Worm (Caenorhabditis elegans) whole organism, late embryonic: ENCODE results near the gene W08E12.7.
A peak's percentile ranks its signal among the peaks of the same experiment; 100 is the strongest.

Experiments
- C38D4.7 ChIP-seq: fragments of 200-800 bp; sonication (Bioruptor generic); optimal IDR thresholded peaks from 2 replicates; lab custom pipeline; 2018; ENCODE audit warnings: mild to moderate bottlenecking, missing genetic modification characterization, moderate library complexity, missing compliant biosample characterization
- F13H6.1 ChIP-seq: sonication (generic microtip); optimal IDR thresholded peaks from 2 replicates; lab custom pipeline; 2016; ENCODE audit warnings: missing genetic modification characterization, missing compliant biosample characterization
- K02D7.2 ChIP-seq: sonication (generic microtip); optimal IDR thresholded peaks from 2 replicates; lab custom pipeline; 2017; ENCODE audit warnings: mild to moderate bottlenecking, missing genetic modification characterization, missing compliant biosample characterization
- Y22D7AL.16 ChIP-seq: sonication (generic microtip); optimal IDR thresholded peaks from 2 replicates; lab custom pipeline; 2016; ENCODE audit warnings: missing genetic modification characterization, missing compliant biosample characterization
- ahr-1 ChIP-seq: sonication (generic microtip); optimal IDR thresholded peaks from 2 replicates; lab custom pipeline; 2016; ENCODE audit warnings: missing genetic modification characterization, missing compliant biosample characterization
- ama-1 ChIP-seq: fragments of 150-350 bp; optimal IDR thresholded peaks from 2 replicates; lab custom pipeline; 2014
- ceh-18 ChIP-seq: sonication (generic microtip); optimal IDR thresholded peaks from 2 replicates; lab custom pipeline; 2016; ENCODE audit warnings: missing genetic modification characterization, missing compliant biosample characterization
- ceh-19 ChIP-seq: fragments of 200-800 bp; sonication (Bioruptor generic); optimal IDR thresholded peaks from 2 replicates; lab custom pipeline; 2018; ENCODE audit warnings: mild to moderate bottlenecking, missing genetic modification characterization, missing compliant biosample characterization
- ceh-2 ChIP-seq: sonication (generic microtip); optimal IDR thresholded peaks from 2 replicates; lab custom pipeline; 2016; ENCODE audit warnings: missing genotype, missing genetic modification characterization, missing compliant biosample characterization
- ceh-22 ChIP-seq: sonication (generic microtip); optimal IDR thresholded peaks from 2 replicates; lab custom pipeline; 2017; ENCODE audit warnings: missing biosample characterization, missing genetic modification characterization
- ceh-30 ChIP-seq: fragments of 150-350 bp; optimal IDR thresholded peaks from 2 replicates; lab custom pipeline; 2014; ENCODE audit warnings: missing biosample characterization, missing genetic modification characterization
- ceh-45 ChIP-seq: fragments of 200-800 bp; sonication (Bioruptor generic); IDR thresholded peaks from 2 replicates; pipeline ENCODE4 v1.3.6; 2022; ENCODE audit warnings: missing genetic modification reagents, missing genetic modification characterization, missing compliant biosample characterization
- ceh-9 ChIP-seq: sonication (generic microtip); optimal IDR thresholded peaks from 2 replicates; lab custom pipeline; 2016; ENCODE audit warnings: mild to moderate bottlenecking, missing genetic modification characterization, inconsistent platforms, missing compliant biosample characterization
- che-1 ChIP-seq: sonication (generic microtip); optimal IDR thresholded peaks from 2 replicates; lab custom pipeline; 2016; ENCODE audit warnings: mild to moderate bottlenecking, missing genetic modification characterization, missing compliant biosample characterization
- ets-4 ChIP-seq: sonication (generic microtip); optimal IDR thresholded peaks from 2 replicates; lab custom pipeline; 2016; ENCODE audit warnings: missing genetic modification characterization, missing compliant biosample characterization
- eyg-1 ChIP-seq: sonication (generic microtip); optimal IDR thresholded peaks from 2 replicates; lab custom pipeline; 2016; ENCODE audit warnings: missing genotype, missing genetic modification characterization, missing compliant biosample characterization
- fkh-10 ChIP-seq: fragments of 150-350 bp; optimal IDR thresholded peaks from 2 replicates; lab custom pipeline; 2014; ENCODE audit warnings: missing biosample characterization, missing genetic modification reagents, missing genetic modification characterization
- hlh-13 ChIP-seq: fragments of 200-800 bp; sonication (Bioruptor generic); optimal IDR thresholded peaks from 2 replicates; lab custom pipeline; 2018; ENCODE audit warnings: mild to moderate bottlenecking, missing genetic modification characterization, missing compliant biosample characterization
- hlh-15 ChIP-seq: sonication (generic microtip); optimal IDR thresholded peaks from 2 replicates; lab custom pipeline; 2016; ENCODE audit warnings: missing genetic modification characterization, missing compliant biosample characterization
- hlh-8 ChIP-seq: sonication (generic microtip); optimal IDR thresholded peaks from 2 replicates; lab custom pipeline; 2016; ENCODE audit warnings: missing genotype, missing genetic modification characterization, missing compliant biosample characterization
- madf-2 ChIP-seq: sonication (generic microtip); optimal IDR thresholded peaks from 2 replicates; lab custom pipeline; 2017; ENCODE audit warnings: missing genetic modification characterization, missing compliant biosample characterization
- nfya-1 ChIP-seq: sonication (generic microtip); optimal IDR thresholded peaks from 2 replicates; lab custom pipeline; 2017; ENCODE audit warnings: missing genetic modification characterization, mild to moderate bottlenecking, missing compliant biosample characterization, antibody characterized with exemption, moderate library complexity
- nhr-232 ChIP-seq: sonication (generic microtip); optimal IDR thresholded peaks from 2 replicates; lab custom pipeline; 2016; ENCODE audit warnings: missing genetic modification characterization, missing compliant biosample characterization
- npax-4 ChIP-seq: sonication (generic microtip); optimal IDR thresholded peaks from 2 replicates; lab custom pipeline; 2016; ENCODE audit warnings: missing genetic modification characterization, missing compliant biosample characterization
- odd-2 ChIP-seq: sonication (generic microtip); optimal IDR thresholded peaks from 2 replicates; lab custom pipeline; 2017; ENCODE audit warnings: antibody characterized with exemption, mild to moderate bottlenecking, missing genetic modification characterization, missing compliant biosample characterization
- pag-3 ChIP-seq: sonication (generic microtip); optimal IDR thresholded peaks from 2 replicates; lab custom pipeline; 2016; ENCODE audit warnings: missing compliant biosample characterization, missing genetic modification characterization, borderline replicate concordance
- pat-9 ChIP-seq: fragments of 200-800 bp; sonication (Bioruptor generic); optimal IDR thresholded peaks from 2 replicates; lab custom pipeline; 2018; ENCODE audit warnings: mild to moderate bottlenecking, missing genetic modification characterization, moderate library complexity, missing compliant biosample characterization
- pax-1 ChIP-seq: fragments of 150-350 bp; optimal IDR thresholded peaks from 2 replicates; lab custom pipeline; 2014; ENCODE audit warnings: missing biosample characterization, missing genetic modification characterization
- pha-2 ChIP-seq: sonication (generic microtip); optimal IDR thresholded peaks from 2 replicates; lab custom pipeline; 2017; ENCODE audit warnings: mild to moderate bottlenecking, missing genetic modification characterization, missing compliant biosample characterization
- pha-4 ChIP-seq: fragments of 150-350 bp; optimal IDR thresholded peaks from 2 replicates; lab custom pipeline; 2018; ENCODE audit warnings: missing biosample characterization, missing genetic modification reagents, missing genetic modification characterization
- pqm-1 ChIP-seq: sonication (generic microtip); optimal IDR thresholded peaks from 2 replicates; lab custom pipeline; 2016; ENCODE audit warnings: missing genetic modification characterization, missing compliant biosample characterization
- pros-1 ChIP-seq: fragments of 150-350 bp; optimal IDR thresholded peaks from 2 replicates; lab custom pipeline; 2014; ENCODE audit warnings: missing biosample characterization, missing genetic modification reagents, missing genetic modification characterization
- ref-2 ChIP-seq: sonication (generic microtip); optimal IDR thresholded peaks from 2 replicates; lab custom pipeline; 2016; ENCODE audit warnings: missing genetic modification characterization, missing compliant biosample characterization
- rnt-1 ChIP-seq: sonication (generic microtip); optimal IDR thresholded peaks from 2 replicates; lab custom pipeline; 2016; ENCODE audit warnings: missing genetic modification characterization, missing compliant biosample characterization
- sox-4 ChIP-seq: sonication (generic microtip); optimal IDR thresholded peaks from 2 replicates; lab custom pipeline; 2017; ENCODE audit warnings: mild to moderate bottlenecking, missing genetic modification characterization, inconsistent platforms, missing compliant biosample characterization
- syd-9 ChIP-seq: sonication (generic microtip); optimal IDR thresholded peaks from 2 replicates; lab custom pipeline; 2016; ENCODE audit warnings: mild to moderate bottlenecking, missing genetic modification characterization, moderate library complexity, missing compliant biosample characterization
- ttx-3 ChIP-seq: sonication (generic microtip); optimal IDR thresholded peaks from 2 replicates; lab custom pipeline; 2016; ENCODE audit warnings: missing genetic modification reagents, missing genetic modification characterization, missing compliant biosample characterization
- unc-3 ChIP-seq, 2 experiments: fragments of 200-800 bp in 1 of 2; sonication (Bioruptor generic) in 1 of 2; sonication (generic microtip) in 1 of 2; conservative IDR thresholded peaks in 1 of 2; optimal IDR thresholded peaks in 1 of 2; 2 replicates each; pipeline versions ENCODE4 v1.3.6 to Lab custom; 2016 to 2022; ENCODE audit warnings: missing compliant biosample characterization in 2 of 2, missing genetic modification characterization in 2 of 2, missing genetic modification reagents in 1 of 2
- unc-42 ChIP-seq: sonication (generic microtip); optimal IDR thresholded peaks from 2 replicates; lab custom pipeline; 2016; ENCODE audit warnings: missing genotype, missing genetic modification characterization, missing compliant biosample characterization
- unc-55 ChIP-seq: sonication (generic microtip); optimal IDR thresholded peaks from 2 replicates; lab custom pipeline; 2017; ENCODE audit warnings: missing biosample characterization, missing genetic modification reagents, missing genetic modification characterization
- zip-5 ChIP-seq: sonication (generic microtip); optimal IDR thresholded peaks from 2 replicates; lab custom pipeline; 2016; ENCODE audit warnings: missing genetic modification characterization, missing compliant biosample characterization

W08E12.7 gene

DNA sequence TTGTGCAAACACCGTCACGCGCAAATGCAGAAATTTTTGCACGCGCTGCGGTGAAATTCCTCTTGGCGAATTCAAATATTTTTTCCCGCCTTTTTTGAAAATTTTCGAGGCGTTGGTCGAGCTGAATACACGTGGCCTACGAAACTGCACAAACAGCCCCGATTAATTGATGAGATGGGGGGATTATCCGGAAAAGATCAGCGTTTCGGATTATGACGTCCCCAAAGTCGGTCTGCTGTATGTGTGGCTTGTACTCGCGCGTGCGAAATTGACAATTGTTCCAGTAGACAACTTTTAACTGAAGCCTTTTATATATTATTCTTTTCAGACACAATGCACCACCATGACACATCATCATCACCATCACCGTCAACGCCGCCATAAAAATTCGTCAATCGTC is 42.9 kb upstream of the W08E12.7 start:
- TF ChIP-seq hlh-15 (tag; lab: Kevin White, UChicago): no peak
- TF ChIP-seq npax-4 (tag; lab: Kevin White, UChicago): no peak
- TF ChIP-seq ceh-30: no peak
- TF ChIP-seq rnt-1 (tag; lab: Kevin White, UChicago): no peak
- no peak for TF ChIP-seq pha-4 (tag; lab: Kevin White, UChicago)
- TF ChIP-seq sox-4 (tag; lab: Kevin White, UChicago): no peak
- TF ChIP-seq pax-1 (tag; lab: Kevin White, UChicago): no peak
- TF ChIP-seq pat-9 (tag; lab: Kevin White, UChicago): no peak
- TF ChIP-seq pha-2 (tag; lab: Kevin White, UChicago): no peak
- TF ChIP-seq pqm-1: no peak
- no peak for TF ChIP-seq ceh-45 (GFP tag; lab: Robert Waterston, UW)
- no peak for TF ChIP-seq ahr-1 (tag; lab: Kevin White, UChicago)
- TF ChIP-seq odd-2 (tag; lab: Kevin White, UChicago): no peak
- no peak for TF ChIP-seq Y22D7AL.16 (tag; lab: Kevin White, UChicago)
- no peak for TF ChIP-seq unc-42 (tag; lab: Kevin White, UChicago)
- no peak for TF ChIP-seq ceh-19 (GFP tag; lab: Kevin White, UChicago)
- no peak for TF ChIP-seq ttx-3 (tag; lab: Kevin White, UChicago)
- no peak for TF ChIP-seq pros-1
- TF ChIP-seq hlh-8 (tag; lab: Kevin White, UChicago): no peak

DNA sequence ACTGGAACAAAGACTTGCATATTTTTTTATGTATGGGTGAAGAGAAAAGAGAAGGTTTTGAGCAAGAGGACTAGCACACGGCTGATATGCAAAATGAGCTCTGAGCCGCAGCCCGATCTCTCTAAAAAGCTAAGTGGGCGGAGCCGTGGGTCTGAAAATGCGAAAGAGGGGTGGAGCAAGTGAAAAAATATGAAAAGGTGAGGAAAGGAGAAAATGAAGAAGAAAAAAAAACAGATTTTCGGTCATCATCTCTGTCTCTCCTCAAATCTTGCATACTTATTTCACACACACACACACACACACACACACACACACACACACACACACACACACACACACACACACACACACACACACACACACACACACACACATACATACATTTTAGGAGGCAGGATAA is 40.5 kb upstream of the W08E12.7 start, which contains the start of gene dmd-9:
Gene dmd-9, minus strand, starts transcription at position 101 of the 400 bp plus-strand sequence.
- no peak for TF ChIP-seq madf-2
- TF ChIP-seq zip-5 (tag; lab: Kevin White, UChicago): no peak
- no peak for TF ChIP-seq unc-55 (GFP tag; lab: Kevin White, UChicago)
- TF ChIP-seq ceh-9 (tag; lab: Kevin White, UChicago): no peak
- TF ChIP-seq pros-1: no peak
- TF ChIP-seq syd-9 (tag; lab: Kevin White, UChicago): no peak
- no peak for TF ChIP-seq ceh-18 (tag; lab: Kevin White, UChicago)
- TF ChIP-seq fkh-10: no peak
- no peak for TF ChIP-seq F13H6.1
- TF ChIP-seq ama-1 (lab: Kevin White, UChicago): no peak
- no peak for TF ChIP-seq nfya-1 (tag; lab: Kevin White, UChicago)
- no peak for TF ChIP-seq ttx-3 (tag; lab: Kevin White, UChicago)
- no peak for TF ChIP-seq K02D7.2
- no peak for TF ChIP-seq eyg-1 (tag; lab: Kevin White, UChicago)
- no peak for TF ChIP-seq ceh-22 (tag; lab: Kevin White, UChicago)
- no peak for TF ChIP-seq pag-3 (tag; lab: Kevin White, UChicago)
- TF ChIP-seq C38D4.7 (GFP tag; lab: Kevin White, UChicago): no peak

DNA sequence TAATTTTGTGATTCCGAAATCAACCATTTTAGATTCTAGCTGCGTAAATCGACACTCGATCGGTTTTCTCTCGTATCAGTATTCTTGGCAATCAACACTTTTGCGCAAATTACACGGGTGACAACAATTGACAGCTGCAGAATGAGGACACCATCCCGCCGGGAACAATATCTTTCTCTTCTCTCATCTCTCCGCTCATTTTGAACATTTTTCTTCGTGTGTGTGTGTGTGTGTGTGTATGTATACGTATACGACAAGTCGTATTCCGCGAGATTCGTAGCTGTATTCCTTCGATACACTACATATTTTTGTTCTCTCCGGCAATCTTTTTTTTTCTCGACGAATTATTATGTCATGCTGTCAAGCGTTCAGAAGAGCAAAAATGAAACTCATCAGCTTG is 38.1 kb upstream of the W08E12.7 start:
- TF ChIP-seq npax-4 (tag; lab: Kevin White, UChicago) (no peak), ceh-2 (tag; lab: Kevin White, UChicago) (no peak), unc-55 (GFP tag; lab: Kevin White, UChicago) (peak; percentile 2), hlh-8 (tag; lab: Kevin White, UChicago) (no peak)
- TF ChIP-seq, all 69 proteins: peak for 1

DNA sequence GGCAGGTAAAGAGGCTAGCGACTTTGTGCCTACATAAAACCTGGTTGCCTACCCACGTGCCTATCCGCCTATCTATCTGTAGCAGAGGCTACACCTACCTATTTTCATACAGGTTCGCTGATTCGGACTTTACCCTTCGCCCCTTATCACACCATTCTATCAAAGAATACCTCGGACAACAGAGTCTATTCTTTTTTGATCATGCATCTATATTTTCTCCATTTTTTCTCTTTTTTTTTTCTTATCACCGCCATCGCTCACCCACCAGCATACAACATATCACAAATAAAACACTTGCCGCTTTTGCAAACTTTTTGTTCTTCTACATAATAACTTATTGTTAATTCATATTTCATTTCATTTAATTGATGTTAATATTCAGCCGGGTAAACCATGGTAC is 36.4 kb upstream of the W08E12.7 start, which contains the start of gene T26C12.1:
Gene T26C12.1, plus strand, starts transcription at position 383 of the 400 bp plus-strand sequence.
- TF ChIP-seq zip-5 (tag; lab: Kevin White, UChicago) (no peak), hlh-8 (tag; lab: Kevin White, UChicago) (no peak), nfya-1 (tag; lab: Kevin White, UChicago) (no peak), odd-2 (tag; lab: Kevin White, UChicago) (no peak), hlh-13 (GFP tag; lab: Kevin White, UChicago) (no peak), sox-4 (tag; lab: Kevin White, UChicago) (no peak), ama-1 (lab: Kevin White, UChicago) (no peak), ets-4 (tag; lab: Kevin White, UChicago) (no peak), unc-3 (GFP tag; conservative IDR thresholded peaks at IDR 0.05; lab: Robert Waterston, UW) (no peak), unc-3 (tag; optimal IDR thresholded peaks at IDR 0.05; lab: Kevin White, UChicago) (no peak), ref-2 (tag; lab: Kevin White, UChicago) (no peak), che-1 (tag; lab: Kevin White, UChicago) (no peak), nhr-232 (tag; lab: Kevin White, UChicago) (no peak)
